Worm (Caenorhabditis elegans): ENCODE data around the gene zig-8.

The zig-8 gene

ce11 chrIII:13173687-13174086, 54.1 kb downstream of the zig-8 start:
- TF ChIP-seq ceh-16 (tag; optimal IDR thresholded peaks at IDR 0.05): no peak
- TF ChIP-seq nhr-77 (tag; optimal IDR thresholded peaks at IDR 0.05): no peak

ce11 chrIII:13176876-13177275, 57.3 kb downstream of the zig-8 start:
- TF ChIP-seq skn-1 (tag; optimal IDR thresholded peaks at IDR 0.05) (no peak), lin-13 (GFP tag; optimal IDR thresholded peaks at IDR 0.05) (no peak), F13H6.1 (tag; optimal IDR thresholded peaks at IDR 0.05) (no peak), unc-62 (GFP tag; optimal IDR thresholded peaks at IDR 0.05) (no peak), sem-4 (tag; optimal IDR thresholded peaks at IDR 0.05) (no peak), nhr-6 (tag; optimal IDR thresholded peaks at IDR 0.05) (no peak)

- TF ChIP-seq nhr-25 (tag; optimal IDR thresholded peaks at IDR 0.05) (peak; percentile 48), mdl-1 (tag; optimal IDR thresholded peaks at IDR 0.05) (no peak), sma-9 (GFP tag; optimal IDR thresholded peaks at IDR 0.05) (peak; percentile 23), sma-9 (tag; optimal IDR thresholded peaks at IDR 0.05) (no peak), mbf-1 (tag; optimal IDR thresholded peaks at IDR 0.05) (no peak), sem-4 (tag; optimal IDR thresholded peaks at IDR 0.05) (peak; percentile 88), lsy-2 (tag; optimal IDR thresholded peaks at IDR 0.05) (peak in 1 of 2 experiments; percentile 66), F13H6.1 (tag; optimal IDR thresholded peaks at IDR 0.05) (peak; percentile 38), egl-27 (tag; optimal IDR thresholded peaks at IDR 0.05) (no peak), sma-3 (GFP tag; optimal IDR thresholded peaks at IDR 0.05) (peak; percentile 34), fos-1 (tag; optimal IDR thresholded peaks at IDR 0.05) (peak; percentile 36), C34F6.9 (tag; optimal IDR thresholded peaks at IDR 0.05) (peak; percentile 21), nhr-21 (tag; optimal IDR thresholded peaks at IDR 0.05) (peak; percentile 27), unc-39 (tag; optimal IDR thresholded peaks at IDR 0.05) (no peak), nhr-11 (tag; optimal IDR thresholded peaks at IDR 0.05) (no peak), nhr-237 (tag; optimal IDR thresholded peaks at IDR 0.05) (no peak)
Measured at ce11 chrIII:13182003-13182402, 62.4 kb downstream of the zig-8 start.

Measured in whole organism, L2 larva.